Worm (Caenorhabditis elegans): ENCODE results near the gene T16A9.5.

The T16A9.5 gene

DNA sequence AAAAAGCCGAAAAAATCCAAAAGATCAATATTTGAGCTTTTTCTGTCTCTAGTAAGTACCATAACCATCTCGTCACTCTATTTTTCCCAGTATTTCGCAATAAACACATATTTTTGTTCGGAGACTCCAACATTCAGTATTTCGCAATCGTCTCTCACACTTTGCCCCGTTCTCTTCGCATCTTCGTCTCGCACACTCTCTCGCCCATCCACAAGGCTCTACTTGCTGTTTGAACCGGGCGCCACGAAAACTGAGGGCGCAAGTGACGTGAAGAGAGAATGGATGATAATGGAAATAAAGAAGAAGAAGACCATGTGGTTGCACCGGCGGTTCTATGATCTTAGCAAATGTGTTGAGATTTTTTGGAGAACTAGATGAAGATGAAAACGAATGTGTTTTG, 14.9 kb downstream of the T16A9.5 start (continued):
- peak; percentile 87 for TF ChIP-seq chd-7 (tag; optimal IDR thresholded peaks at IDR 0.05)
- TF ChIP-seq attf-5 (GFP tag; optimal IDR thresholded peaks at IDR 0.05): peak; percentile 97
- no peak for TF ChIP-seq Y53F4B.3 (GFP tag; IDR thresholded peaks at IDR 0.05)
- peak; percentile 77 to 80 for TF ChIP-seq let-607 (tag; optimal IDR thresholded peaks at IDR 0.05)
- TF ChIP-seq nfya-1 (tag; optimal IDR thresholded peaks at IDR 0.05; ENCODE audit: borderline replicate concordance, insufficient read depth): no peak
- no peak for TF ChIP-seq ceh-91 (GFP tag; IDR thresholded peaks at IDR 0.05)
- no peak for TF ChIP-seq hlh-12 (tag; optimal IDR thresholded peaks at IDR 0.05)
- TF ChIP-seq ztf-18 (tag; optimal IDR thresholded peaks at IDR 0.05): peak; percentile 77
- TF ChIP-seq ZK185.1 (tag; optimal IDR thresholded peaks at IDR 0.05; ENCODE audit: poor library complexity, severe bottlenecking): peak; percentile 50
- TF ChIP-seq attf-6 (GFP tag; IDR thresholded peaks at IDR 0.05): no peak
- no peak for TF ChIP-seq hmg-20 (GFP tag; IDR thresholded peaks at IDR 0.05)
- no peak for TF ChIP-seq F55B11.4 (tag; optimal IDR thresholded peaks at IDR 0.05; ENCODE audit: borderline replicate concordance, insufficient read depth)
- peak; percentile 19 for TF ChIP-seq F22D6.2 (tag; optimal IDR thresholded peaks at IDR 0.05)
- TF ChIP-seq madf-10 (tag; optimal IDR thresholded peaks at IDR 0.05): peak; percentile 77
- TF ChIP-seq bed-1 (GFP tag; IDR thresholded peaks at IDR 0.05): no peak
- TF ChIP-seq mxl-1 (tag; optimal IDR thresholded peaks at IDR 0.05): no peak
- no peak for TF ChIP-seq hrde-1 (tag; optimal IDR thresholded peaks at IDR 0.05; ENCODE audit: borderline replicate concordance)
- peak; percentile 65 for TF ChIP-seq nhr-90 (tag; optimal IDR thresholded peaks at IDR 0.05)
- no peak for TF ChIP-seq nhr-179 (tag; optimal IDR thresholded peaks at IDR 0.05)
- TF ChIP-seq die-1 (tag; optimal IDR thresholded peaks at IDR 0.05): peak; percentile 35
- TF ChIP-seq dpff-1 (tag; optimal IDR thresholded peaks at IDR 0.05): no peak
- TF ChIP-seq zim-3 (tag; optimal IDR thresholded peaks at IDR 0.05): no peak
- TF ChIP-seq nhr-120 (GFP tag; IDR thresholded peaks at IDR 0.05): no peak
- TF ChIP-seq bed-2 (GFP tag; IDR thresholded peaks at IDR 0.05): no peak
- TF ChIP-seq K12H6.12 (tag; optimal IDR thresholded peaks at IDR 0.05): peak; percentile 97
- TF ChIP-seq snpc-1.3 (tag; optimal IDR thresholded peaks at IDR 0.05; ENCODE audit: insufficient read depth): peak; percentile 29
- TF ChIP-seq lin-54 (GFP tag; optimal IDR thresholded peaks at IDR 0.05): peak; percentile 67
- peak; percentile 94 for TF ChIP-seq somi-1 (GFP tag; optimal IDR thresholded peaks at IDR 0.05)
- TF ChIP-seq pbrm-1 (GFP tag; IDR thresholded peaks at IDR 0.05): peak; percentile 82
- no peak for TF ChIP-seq snpc-4 (GFP tag; optimal IDR thresholded peaks at IDR 0.05)
- peak; percentile 38 to 69 (median 57) for TF ChIP-seq snpc-4 (tag; optimal IDR thresholded peaks at IDR 0.05)
- TF ChIP-seq ceh-100 (GFP tag; IDR thresholded peaks at IDR 0.05): peak; percentile 63
- peak; percentile 82 for TF ChIP-seq ztf-22 (GFP tag; optimal IDR thresholded peaks at IDR 0.05)
- TF ChIP-seq aptf-3 (GFP tag; IDR thresholded peaks at IDR 0.05): no peak
- TF ChIP-seq F33H1.4 (GFP tag; IDR thresholded peaks at IDR 0.05): no peak
- no peak for TF ChIP-seq madf-3 (GFP tag; IDR thresholded peaks at IDR 0.05)
- TF ChIP-seq hmg-1.2 (GFP tag; IDR thresholded peaks at IDR 0.05): peak; percentile 96
- no peak for TF ChIP-seq T26A5.8 (tag; optimal IDR thresholded peaks at IDR 0.05)
- TF ChIP-seq nfya-2 (GFP tag; IDR thresholded peaks at IDR 0.05): no peak
- TF ChIP-seq zfh-2 (GFP tag; conservative IDR thresholded peaks at IDR 0.05): peak; percentile 94
- no peak for TF ChIP-seq ztf-28 (GFP tag; IDR thresholded peaks at IDR 0.05)
